Fruit fly (Drosophila melanogaster) whole organism: Measurements from ENCODE around the gene CG7168.

Experiments
- CG8478 ChIP-seq: fragments of >200 bp; optimal IDR thresholded peaks from 2 replicates; lab custom pipeline; 2018; ENCODE audit warnings: inconsistent platforms
- psq ChIP-seq: fragments of >200 bp; optimal IDR thresholded peaks from 2 replicates; lab custom pipeline; 2017

DNA sequence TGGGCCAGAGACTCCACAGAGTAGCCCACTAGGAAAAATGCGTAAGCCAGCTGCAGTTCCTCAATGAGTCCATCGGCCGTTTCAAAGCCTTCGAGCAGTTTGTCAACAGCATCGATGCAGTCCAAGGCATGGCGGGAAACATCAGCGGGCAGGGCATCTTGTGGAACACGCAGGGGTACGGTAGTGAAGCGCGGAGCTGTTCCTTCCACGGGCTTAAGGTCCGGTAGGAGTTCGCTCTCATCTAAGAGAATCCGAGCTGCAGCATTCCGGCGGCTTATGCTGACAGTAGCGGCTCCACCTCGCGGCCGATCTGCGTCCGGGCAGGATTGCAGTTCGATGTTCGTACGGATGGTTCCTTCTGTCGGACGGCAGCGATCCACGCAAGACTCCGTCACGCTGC lies 26.0 kb upstream of the CG7168 start:
- TF ChIP-seq CG8478 (no peak), psq (lab: Kevin White, UChicago) (no peak)
